Worm (Caenorhabditis elegans): ENCODE measurements around the gene ZC15.5.

The ZC15.5 gene

ce11 chrV:20297650-20298049 lies at the start of gene ZC15.5:
ZC15.5 (plus strand) TSS chrV:20297950.
- TF ChIP-seq gmeb-2 (tag; optimal IDR thresholded peaks at IDR 0.05) (no peak), sdc-2 (tag; optimal IDR thresholded peaks at IDR 0.05) (no peak), syd-9 (tag; optimal IDR thresholded peaks at IDR 0.05) (no peak), hlh-13 (GFP tag; optimal IDR thresholded peaks at IDR 0.05) (no peak), ceh-14 (tag; optimal IDR thresholded peaks at IDR 0.05) (no peak), hlh-15 (tag; optimal IDR thresholded peaks at IDR 0.05) (no peak), ceh-19 (GFP tag; optimal IDR thresholded peaks at IDR 0.05) (no peak), ets-4 (tag; optimal IDR thresholded peaks at IDR 0.05) (no peak)

- TF ChIP-seq rnt-1 (tag; optimal IDR thresholded peaks at IDR 0.05) = no peak
- TF ChIP-seq ceh-34 (tag; optimal IDR thresholded peaks at IDR 0.05) = peak; percentile 41
- TF ChIP-seq ttx-3 (tag; optimal IDR thresholded peaks at IDR 0.05) = no peak
- TF ChIP-seq ceh-31 (tag; optimal IDR thresholded peaks at IDR 0.05) = peak; percentile 78
- TF ChIP-seq hlh-30 (tag; optimal IDR thresholded peaks at IDR 0.05; ENCODE audit: insufficient read depth) = peak; percentile 72
- no peak for TF ChIP-seq T23F11.4 (GFP tag; optimal IDR thresholded peaks at IDR 0.05)
- peak; percentile 13 for TF ChIP-seq sdc-2 (tag; optimal IDR thresholded peaks at IDR 0.05)
- peak; percentile 34 for TF ChIP-seq nfya-1 (tag; optimal IDR thresholded peaks at IDR 0.05)
- TF ChIP-seq ets-4 (tag; optimal IDR thresholded peaks at IDR 0.05) = peak; percentile 13
- no peak for TF ChIP-seq pqm-1 (tag; optimal IDR thresholded peaks at IDR 0.05)
- peak; percentile 24 for TF ChIP-seq hlh-8 (tag; optimal IDR thresholded peaks at IDR 0.05)
- no peak for TF ChIP-seq ceh-24 (tag; optimal IDR thresholded peaks at IDR 0.05)
- TF ChIP-seq dve-1 (tag; optimal IDR thresholded peaks at IDR 0.05) = no peak
- TF ChIP-seq elt-4 (tag; optimal IDR thresholded peaks at IDR 0.05) = no peak
- TF ChIP-seq unc-42 (tag; optimal IDR thresholded peaks at IDR 0.05) = peak; percentile 33
- peak; percentile 43 for TF ChIP-seq tbx-2 (tag; optimal IDR thresholded peaks at IDR 0.05)
- peak; percentile 19 for TF ChIP-seq ceh-14 (tag; optimal IDR thresholded peaks at IDR 0.05)
- TF ChIP-seq ceh-48 (tag; optimal IDR thresholded peaks at IDR 0.05) = peak; percentile 59
These were observed 48.2 kb upstream of the ZC15.5 start, which contains the start of gene swsn-1 for ce11 chrV:20249438-20250120. swsn-1 (minus strand) TSS chrV:20249488.

- TF ChIP-seq pha-4 (tag; optimal IDR thresholded peaks at IDR 0.05) (no peak), ceh-19 (GFP tag; optimal IDR thresholded peaks at IDR 0.05) (no peak), sdc-2 (tag; optimal IDR thresholded peaks at IDR 0.05) (no peak), hlh-13 (GFP tag; optimal IDR thresholded peaks at IDR 0.05) (no peak), unc-3 (GFP tag; conservative IDR thresholded peaks at IDR 0.05) (no peak), unc-3 (tag; optimal IDR thresholded peaks at IDR 0.05) (no peak), lin-11 (tag; optimal IDR thresholded peaks at IDR 0.05) (no peak), ceh-6 (GFP tag; optimal IDR thresholded peaks at IDR 0.05) (no peak), odd-2 (tag; optimal IDR thresholded peaks at IDR 0.05) (no peak)
These were observed 30.8 kb upstream of the ZC15.5 start, which contains the start of gene mdt-17 for ce11 chrV:20266992-20267391. mdt-17 (minus strand) TSS chrV:20267247.

ce11 chrV:20269661-20270137 lies 28.1 kb upstream of the ZC15.5 start, which contains the start of the genes prmt-1 and cdkr-3:
prmt-1 (minus strand) TSS chrV:20269711.
cdkr-3 (plus strand) TSS chrV:20270107.
- no peak for TF ChIP-seq fkh-6 (tag; optimal IDR thresholded peaks at IDR 0.05)
- no peak for TF ChIP-seq ttx-3 (tag; optimal IDR thresholded peaks at IDR 0.05)
- no peak for TF ChIP-seq K02D7.2 (tag; optimal IDR thresholded peaks at IDR 0.05)
- peak; percentile 26 for TF ChIP-seq nfya-1 (tag; optimal IDR thresholded peaks at IDR 0.05)
- no peak for TF ChIP-seq unc-55 (GFP tag; optimal IDR thresholded peaks at IDR 0.05)
- no peak for TF ChIP-seq pat-9 (tag; optimal IDR thresholded peaks at IDR 0.05)
- TF ChIP-seq C08G9.2 (tag; optimal IDR thresholded peaks at IDR 0.05) = no peak
- no peak for TF ChIP-seq npax-4 (tag; optimal IDR thresholded peaks at IDR 0.05)
- peak; percentile 2 for TF ChIP-seq pax-1 (tag; optimal IDR thresholded peaks at IDR 0.05)
- TF ChIP-seq eyg-1 (tag; optimal IDR thresholded peaks at IDR 0.05) = no peak
- TF ChIP-seq pros-1 (tag; optimal IDR thresholded peaks at IDR 0.05) = no peak
- TF ChIP-seq Y22D7AL.16 (tag; optimal IDR thresholded peaks at IDR 0.05) = no peak
- peak; percentile 65 for TF ChIP-seq rnt-1 (tag; optimal IDR thresholded peaks at IDR 0.05)
- TF ChIP-seq hlh-6 (tag; optimal IDR thresholded peaks at IDR 0.05) = no peak
- no peak for TF ChIP-seq fkh-10 (GFP tag; optimal IDR thresholded peaks at IDR 0.05)
- TF ChIP-seq odd-2 (tag; optimal IDR thresholded peaks at IDR 0.05) = no peak
- TF ChIP-seq sdc-2 (tag; optimal IDR thresholded peaks at IDR 0.05) = no peak
- no peak for TF ChIP-seq ceh-31 (tag; optimal IDR thresholded peaks at IDR 0.05)
- no peak for TF ChIP-seq ceh-48 (tag; optimal IDR thresholded peaks at IDR 0.05)
- TF ChIP-seq unc-42 (tag; optimal IDR thresholded peaks at IDR 0.05) = peak; percentile 24
- no peak for TF ChIP-seq hlh-15 (tag; optimal IDR thresholded peaks at IDR 0.05)
- TF ChIP-seq ceh-6 (GFP tag; optimal IDR thresholded peaks at IDR 0.05) = no peak
- TF ChIP-seq ceh-9 (tag; optimal IDR thresholded peaks at IDR 0.05) = no peak
- no peak for TF ChIP-seq K09A11.1 (tag; optimal IDR thresholded peaks at IDR 0.05; ENCODE audit: insufficient read depth)
- TF ChIP-seq F13H6.1 (tag; optimal IDR thresholded peaks at IDR 0.05) = no peak
